Worm (Caenorhabditis elegans) whole organism, L4 larva: ENCODE measurements around the gene C16C8.26.
A peak's percentile ranks its signal among the peaks of the same experiment; 100 is the strongest.

Experiments
- D1046.2 ChIP-seq: fragments of 200-800 bp; sonication (Bioruptor generic); IDR thresholded peaks from 2 replicates; pipeline ENCODE4 v1.3.6; 2022; ENCODE audit warnings: missing genetic modification characterization, missing compliant biosample characterization
- F10B5.3 ChIP-seq: sonication (generic microtip); optimal IDR thresholded peaks from 2 replicates; lab custom pipeline; 2016; ENCODE audit warnings: mild to moderate bottlenecking, missing genetic modification characterization, missing compliant biosample characterization
- F26F4.8 ChIP-seq: fragments of 200-800 bp; sonication (Bioruptor generic); conservative IDR thresholded peaks from 2 replicates; pipeline ENCODE4 v1.3.6; 2022; ENCODE audit warnings: missing genetic modification characterization, missing compliant biosample characterization
- F49E8.2 ChIP-seq: sonication (generic microtip); optimal IDR thresholded peaks from 2 replicates; lab custom pipeline; 2016; ENCODE audit warnings: missing compliant biosample characterization, mild to moderate bottlenecking, missing genetic modification characterization, borderline replicate concordance
- R02D3.7 ChIP-seq: fragments of 150-350 bp; sonication (generic microtip); optimal IDR thresholded peaks from 3 replicates; lab custom pipeline; 2014; ENCODE audit warnings: missing biosample characterization, missing genetic modification characterization
- T26A8.4 ChIP-seq: fragments of 200-800 bp; sonication (Bioruptor generic); IDR thresholded peaks from 2 replicates; pipeline ENCODE4 v1.3.6; 2022; ENCODE audit warnings: missing genetic modification characterization, missing compliant biosample characterization
- Y48G9A.11 ChIP-seq: fragments of 200-800 bp; sonication (Bioruptor generic); IDR thresholded peaks from 2 replicates; pipeline ENCODE4 v1.3.6; 2022; ENCODE audit warnings: missing genetic modification reagents, missing genetic modification characterization, missing compliant biosample characterization
- Y5F2A.4 ChIP-seq: fragments of 200-800 bp; sonication (Bioruptor generic); optimal IDR thresholded peaks from 2 replicates; lab custom pipeline; 2018; ENCODE audit warnings: mild to moderate bottlenecking, missing genetic modification characterization, missing compliant biosample characterization
- Y75B8A.6 ChIP-seq: fragments of 200-800 bp; sonication (Bioruptor generic); IDR thresholded peaks from 2 replicates; pipeline ENCODE4 v1.3.6; 2022; ENCODE audit warnings: missing genetic modification reagents, missing genetic modification characterization, missing compliant biosample characterization
- ZK337.2 ChIP-seq: fragments of 200-800 bp; sonication (Bioruptor generic); IDR thresholded peaks from 2 replicates; pipeline ENCODE4 v1.3.6; 2022; ENCODE audit warnings: missing genetic modification reagents, missing genetic modification characterization, missing compliant biosample characterization
- aly-2 ChIP-seq: sonication (generic microtip); optimal IDR thresholded peaks from 2 replicates; lab custom pipeline; 2018; ENCODE audit warnings: missing biosample characterization, missing genetic modification characterization
- arid-1 ChIP-seq: fragments of 200-800 bp; sonication (Bioruptor generic); conservative IDR thresholded peaks from 2 replicates; pipeline ENCODE4 v1.3.6; 2022; ENCODE audit warnings: missing genetic modification reagents, missing genetic modification characterization, missing compliant biosample characterization
- ceh-44 ChIP-seq: fragments of 200-800 bp; sonication (Bioruptor generic); IDR thresholded peaks from 2 replicates; pipeline ENCODE4 v1.3.6; 2022; ENCODE audit warnings: missing genetic modification reagents, missing genetic modification characterization, missing compliant biosample characterization
- ces-1 ChIP-seq: fragments of 150-350 bp; sonication (generic microtip); optimal IDR thresholded peaks from 4 replicates; lab custom pipeline; 2014; ENCODE audit warnings: missing biosample characterization, missing genetic modification reagents, missing genetic modification characterization
- ctbp-1 ChIP-seq: fragments of 200-800 bp; sonication (Bioruptor generic); IDR thresholded peaks from 2 replicates; pipeline ENCODE4 v1.3.6; 2022; ENCODE audit warnings: missing genetic modification reagents, missing genetic modification characterization, missing compliant biosample characterization
- daf-12 ChIP-seq: fragments of 150-350 bp; optimal IDR thresholded peaks from 2 replicates; lab custom pipeline; 2014; ENCODE audit warnings: missing biosample characterization, missing genetic modification reagents, missing genetic modification characterization
- egl-27 ChIP-seq: sonication (generic microtip); optimal IDR thresholded peaks from 3 replicates; lab custom pipeline; 2017; ENCODE audit warnings: missing biosample characterization, missing genetic modification reagents, missing genetic modification characterization
- egl-43 ChIP-seq: fragments of 200-800 bp; sonication (Bioruptor generic); IDR thresholded peaks from 2 replicates; pipeline ENCODE4 v1.3.6; 2022; ENCODE audit warnings: missing genetic modification reagents, missing genetic modification characterization, missing compliant biosample characterization
- fos-1 ChIP-seq: fragments of 150-350 bp; optimal IDR thresholded peaks from 2 replicates; lab custom pipeline; 2014; ENCODE audit warnings: missing biosample characterization, missing genetic modification characterization
- gei-8 ChIP-seq: fragments of 200-800 bp; sonication (Bioruptor generic); optimal IDR thresholded peaks from 2 replicates; lab custom pipeline; 2018; ENCODE audit warnings: mild to moderate bottlenecking, missing genetic modification characterization, missing compliant biosample characterization
- hlh-11 ChIP-seq: fragments of 200-800 bp; sonication (Bioruptor generic); optimal IDR thresholded peaks from 2 replicates; lab custom pipeline; 2018; ENCODE audit warnings: mild to moderate bottlenecking, missing genetic modification characterization, missing compliant biosample characterization
- hlh-30 ChIP-seq: sonication (generic microtip); optimal IDR thresholded peaks from 2 replicates; lab custom pipeline; 2017; ENCODE audit warnings: antibody characterized with exemption, mild to moderate bottlenecking, missing genetic modification characterization, missing compliant biosample characterization; ENCODE audit not compliant: insufficient read depth
- hmg-1.1 ChIP-seq: fragments of 200-800 bp; sonication (Bioruptor generic); IDR thresholded peaks from 2 replicates; pipeline ENCODE4 v1.3.6; 2022; ENCODE audit warnings: missing genetic modification reagents, missing genetic modification characterization, missing compliant biosample characterization
- jun-1 ChIP-seq: fragments of 150-350 bp; optimal IDR thresholded peaks from 2 replicates; lab custom pipeline; 2014; ENCODE audit warnings: missing biosample characterization, missing genetic modification reagents, missing genetic modification characterization
- lim-7 ChIP-seq: fragments of 200-800 bp; sonication (Bioruptor generic); IDR thresholded peaks from 2 replicates; pipeline ENCODE4 v1.3.6; 2022; ENCODE audit warnings: missing genetic modification characterization, missing compliant biosample characterization
- lin-1 ChIP-seq: fragments of 200-800 bp; sonication (Bioruptor generic); IDR thresholded peaks from 2 replicates; pipeline ENCODE4 v1.3.6; 2022; ENCODE audit warnings: missing genetic modification reagents, missing genetic modification characterization, missing compliant biosample characterization
- lin-15B ChIP-seq: fragments of 150-350 bp; sonication (generic microtip); optimal IDR thresholded peaks from 3 replicates; lab custom pipeline; 2014; ENCODE audit warnings: missing biosample characterization, missing genetic modification characterization
- lin-39 ChIP-seq: fragments of 150-350 bp; optimal IDR thresholded peaks from 2 replicates; lab custom pipeline; 2014; ENCODE audit warnings: missing biosample characterization, missing genetic modification reagents, missing genetic modification characterization
- lir-3 ChIP-seq: sonication (generic microtip); optimal IDR thresholded peaks from 2 replicates; lab custom pipeline; 2016; ENCODE audit warnings: mild to moderate bottlenecking, missing genetic modification characterization, missing compliant biosample characterization
- mdl-1 ChIP-seq, 2 experiments: fragments of 150-350 bp in 1 of 2; sonication (generic microtip) in 1 of 2; optimal IDR thresholded peaks; 2 replicates each; lab custom pipeline; 2014 to 2017; ENCODE audit warnings: missing biosample characterization in 2 of 2, missing genetic modification characterization in 2 of 2
- mxl-2 ChIP-seq: fragments of 200-800 bp; sonication (Bioruptor generic); conservative IDR thresholded peaks from 2 replicates; pipeline ENCODE4 v1.3.6; 2022; ENCODE audit warnings: missing genetic modification reagents, missing genetic modification characterization, missing compliant biosample characterization
- nhr-102 ChIP-seq: sonication (generic microtip); optimal IDR thresholded peaks from 2 replicates; lab custom pipeline; 2016; ENCODE audit warnings: mild to moderate bottlenecking, missing genetic modification characterization, moderate library complexity, missing compliant biosample characterization
- nhr-11 ChIP-seq: fragments of 150-350 bp; optimal IDR thresholded peaks from 2 replicates; lab custom pipeline; 2014; ENCODE audit warnings: missing biosample characterization, missing genetic modification characterization
- nhr-111 ChIP-seq: fragments of 200-800 bp; sonication (Bioruptor generic); optimal IDR thresholded peaks from 2 replicates; lab custom pipeline; 2018; ENCODE audit warnings: mild to moderate bottlenecking, missing genetic modification characterization, missing compliant biosample characterization
- nhr-237 ChIP-seq: sonication (generic microtip); optimal IDR thresholded peaks from 2 replicates; lab custom pipeline; 2017; ENCODE audit warnings: missing biosample characterization, missing genetic modification characterization
- nhr-28 ChIP-seq: fragments of 150-350 bp; optimal IDR thresholded peaks from 2 replicates; lab custom pipeline; 2014; ENCODE audit warnings: missing biosample characterization, missing genetic modification characterization
- nhr-48 ChIP-seq: sonication (generic microtip); optimal IDR thresholded peaks from 2 replicates; lab custom pipeline; 2016; ENCODE audit warnings: mild to moderate bottlenecking, missing genetic modification characterization, missing compliant biosample characterization
- nhr-76 ChIP-seq: fragments of 150-350 bp; optimal IDR thresholded peaks from 2 replicates; lab custom pipeline; 2014; ENCODE audit warnings: missing biosample characterization, missing genetic modification characterization
- nhr-77 ChIP-seq: fragments of 150-350 bp; optimal IDR thresholded peaks from 2 replicates; lab custom pipeline; 2014; ENCODE audit warnings: missing biosample characterization, missing genetic modification characterization
- php-3 ChIP-seq: fragments of 200-800 bp; sonication (Bioruptor generic); IDR thresholded peaks from 2 replicates; pipeline ENCODE4 v1.3.6; 2022; ENCODE audit warnings: missing genetic modification reagents, missing genetic modification characterization, missing compliant biosample characterization
- pqm-1 ChIP-seq: sonication (generic microtip); optimal IDR thresholded peaks from 2 replicates; lab custom pipeline; 2017; ENCODE audit warnings: missing biosample characterization, missing genetic modification characterization
- rbr-2 ChIP-seq: sonication (generic microtip); optimal IDR thresholded peaks from 2 replicates; lab custom pipeline; 2016; ENCODE audit warnings: missing genotype, missing genetic modification characterization, missing compliant biosample characterization
- sdz-12 ChIP-seq: fragments of 200-800 bp; sonication (Bioruptor generic); optimal IDR thresholded peaks from 2 replicates; lab custom pipeline; 2018; ENCODE audit warnings: mild to moderate bottlenecking, missing genetic modification characterization, missing compliant biosample characterization
- set-16 ChIP-seq: fragments of 200-800 bp; sonication (Bioruptor generic); IDR thresholded peaks from 2 replicates; pipeline ENCODE4 v1.3.6; 2022; ENCODE audit warnings: missing genetic modification reagents, missing genetic modification characterization, missing compliant biosample characterization
- skn-1 ChIP-seq: fragments of 150-350 bp; optimal IDR thresholded peaks from 2 replicates; lab custom pipeline; 2014; ENCODE audit warnings: missing biosample characterization, missing genetic modification characterization
- snpc-1.2 ChIP-seq: fragments of 200-800 bp; sonication (Bioruptor generic); IDR thresholded peaks from 2 replicates; pipeline ENCODE4 v1.3.6; 2022; ENCODE audit warnings: missing genetic modification reagents, missing genetic modification characterization, missing compliant biosample characterization
- snpc-4 ChIP-seq: fragments of 150-350 bp; optimal IDR thresholded peaks from 2 replicates; lab custom pipeline; 2014; ENCODE audit warnings: missing biosample characterization, missing genetic modification characterization
- tag-97 ChIP-seq: fragments of 200-800 bp; sonication (Bioruptor generic); IDR thresholded peaks from 2 replicates; pipeline ENCODE4 v1.3.6; 2022; ENCODE audit warnings: missing genetic modification characterization, missing compliant biosample characterization
- tra-1 ChIP-seq: fragments of 200-800 bp; sonication (Bioruptor generic); IDR thresholded peaks from 2 replicates; pipeline ENCODE4 v1.3.6; 2022; ENCODE audit warnings: missing genetic modification reagents, missing genetic modification characterization, missing compliant biosample characterization
- unc-39 ChIP-seq: sonication (generic microtip); optimal IDR thresholded peaks from 2 replicates; lab custom pipeline; 2017; ENCODE audit warnings: missing biosample characterization, missing genetic modification characterization
- zag-1 ChIP-seq: fragments of 150-350 bp; optimal IDR thresholded peaks from 2 replicates; lab custom pipeline; 2014; ENCODE audit warnings: missing biosample characterization, missing genetic modification characterization
- zfp-3 ChIP-seq: fragments of 200-800 bp; sonication (Bioruptor generic); conservative IDR thresholded peaks from 2 replicates; pipeline ENCODE4 v1.3.6; 2022; ENCODE audit warnings: missing genetic modification reagents, missing genetic modification characterization, missing compliant biosample characterization
- zip-11 ChIP-seq: fragments of 200-800 bp; sonication (Bioruptor generic); IDR thresholded peaks from 2 replicates; pipeline ENCODE4 v1.3.6; 2022; ENCODE audit warnings: missing genetic modification characterization, missing compliant biosample characterization
- ztf-11 ChIP-seq: fragments of 150-350 bp; optimal IDR thresholded peaks from 2 replicates; lab custom pipeline; 2014; ENCODE audit warnings: missing biosample characterization, missing genetic modification characterization

The C16C8.26 gene

DNA sequence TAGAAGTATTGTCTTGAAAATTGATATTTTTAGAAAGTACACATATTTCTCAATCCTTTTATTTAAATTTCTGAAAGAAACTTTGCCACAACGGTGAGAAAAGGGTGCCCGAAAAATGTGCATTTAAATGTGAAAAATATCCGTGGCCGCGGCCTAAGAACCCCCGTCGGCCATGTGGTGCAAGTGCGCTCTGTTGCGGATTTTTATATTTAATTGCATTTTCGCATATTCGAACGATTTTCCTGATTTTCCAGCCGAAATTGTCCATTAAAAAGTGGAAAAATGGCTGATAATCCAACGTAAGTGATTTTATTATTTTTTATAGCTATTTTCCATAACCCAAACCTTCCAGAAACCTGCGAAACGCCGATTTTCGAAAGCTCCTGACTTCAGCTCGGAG is 24.1 kb upstream of the C16C8.26 start, which contains the start of gene smu-2 (continued):
- no peak for TF ChIP-seq lin-1
- TF ChIP-seq egl-43: no peak
- TF ChIP-seq unc-39 (tag; lab: Kevin White, UChicago): no peak
- no peak for TF ChIP-seq lim-7 (GFP tag; lab: Robert Waterston, UW)
- no peak for TF ChIP-seq nhr-102
- no peak for TF ChIP-seq sdz-12
- TF ChIP-seq arid-1 (GFP tag; lab: Robert Waterston, UW): no peak
- no peak for TF ChIP-seq egl-27 (tag; lab: Kevin White, UChicago)
- no peak for TF ChIP-seq zag-1 (tag; lab: Kevin White, UChicago)
- TF ChIP-seq lin-15B (tag; lab: Kevin White, UChicago): no peak
- no peak for TF ChIP-seq hmg-1.1 (GFP tag; lab: Robert Waterston, UW)
- 0 out of 2 replicates have a peak, but pooled peaks have one; percentile 43 for TF ChIP-seq php-3 (GFP tag; lab: Robert Waterston, UW)
- no peak for TF ChIP-seq nhr-77 (tag; lab: Kevin White, UChicago)
- no peak for TF ChIP-seq skn-1
- no peak for TF ChIP-seq snpc-4 (tag; lab: Kevin White, UChicago)
- TF ChIP-seq rbr-2: peak; percentile 43
- TF ChIP-seq nhr-48 (tag; lab: Kevin White, UChicago): no peak
- TF ChIP-seq nhr-111 (GFP tag; lab: Kevin White, UChicago): no peak
- TF ChIP-seq ces-1 (GFP tag; lab: Kevin White, UChicago): peak; percentile 74
- TF ChIP-seq lir-3 (tag; lab: Kevin White, UChicago): no peak
- TF ChIP-seq pqm-1: no peak
- TF ChIP-seq F49E8.2 (tag; lab: Kevin White, UChicago): no peak
- TF ChIP-seq tra-1 (GFP tag; lab: Robert Waterston, UW): no peak
- no peak for TF ChIP-seq set-16 (GFP tag; lab: Robert Waterston, UW)
- no peak for TF ChIP-seq zip-11
- TF ChIP-seq gei-8 (GFP tag; lab: Kevin White, UChicago): no peak
- TF ChIP-seq nhr-11 (tag; lab: Kevin White, UChicago): peak; percentile 11
- no peak for TF ChIP-seq ctbp-1 (GFP tag; lab: Robert Waterston, UW)
- no peak for TF ChIP-seq Y48G9A.11 (GFP tag; lab: Robert Waterston, UW)
- no peak for TF ChIP-seq lin-39 (tag; lab: Kevin White, UChicago)
- TF ChIP-seq F26F4.8 (GFP tag; lab: Robert Waterston, UW): no peak
- TF ChIP-seq aly-2 (tag; lab: Kevin White, UChicago): no peak
- TF ChIP-seq hlh-30: no peak
- peak; percentile 71 for TF ChIP-seq nhr-28 (tag; lab: Kevin White, UChicago)
- TF ChIP-seq ztf-11 (tag; lab: Kevin White, UChicago): no peak
- no peak for TF ChIP-seq T26A8.4 (GFP tag; lab: Robert Waterston, UW)
- no peak for TF ChIP-seq nhr-76 (tag; lab: Kevin White, UChicago)
- no peak for TF ChIP-seq Y5F2A.4 (GFP tag; lab: Kevin White, UChicago)
- TF ChIP-seq fos-1 (tag; lab: Kevin White, UChicago): no peak
- no peak for TF ChIP-seq snpc-1.2 (GFP tag; lab: Robert Waterston, UW)
- TF ChIP-seq Y75B8A.6: no peak
- TF ChIP-seq zfp-3 (GFP tag; lab: Robert Waterston, UW): no peak
- no peak for TF ChIP-seq tag-97 (GFP tag; lab: Robert Waterston, UW)
- no peak for TF ChIP-seq daf-12 (tag; lab: Kevin White, UChicago)
- no peak for TF ChIP-seq mdl-1 (tag; optimal IDR thresholded peaks at IDR 0.05; lab: Kevin White, UChicago)
- TF ChIP-seq ceh-44: no peak
- no peak for TF ChIP-seq hlh-11 (tag; lab: Kevin White, UChicago)
- TF ChIP-seq jun-1 (tag; lab: Kevin White, UChicago): no peak
- no peak for TF ChIP-seq nhr-237
- TF ChIP-seq ZK337.2 (GFP tag; lab: Robert Waterston, UW): peak; percentile 74; the same call in 1 of the 2 replicates
- no peak for TF ChIP-seq R02D3.7 (tag; lab: Kevin White, UChicago)
- no peak for TF ChIP-seq mxl-2 (GFP tag; lab: Robert Waterston, UW)
- TF ChIP-seq F10B5.3: no peak
- TF ChIP-seq D1046.2 (GFP tag; lab: Robert Waterston, UW): no peak
